Fruit fly (Drosophila melanogaster): ENCODE measurements around the gene CG7099.

CG7099 gene

DNA sequence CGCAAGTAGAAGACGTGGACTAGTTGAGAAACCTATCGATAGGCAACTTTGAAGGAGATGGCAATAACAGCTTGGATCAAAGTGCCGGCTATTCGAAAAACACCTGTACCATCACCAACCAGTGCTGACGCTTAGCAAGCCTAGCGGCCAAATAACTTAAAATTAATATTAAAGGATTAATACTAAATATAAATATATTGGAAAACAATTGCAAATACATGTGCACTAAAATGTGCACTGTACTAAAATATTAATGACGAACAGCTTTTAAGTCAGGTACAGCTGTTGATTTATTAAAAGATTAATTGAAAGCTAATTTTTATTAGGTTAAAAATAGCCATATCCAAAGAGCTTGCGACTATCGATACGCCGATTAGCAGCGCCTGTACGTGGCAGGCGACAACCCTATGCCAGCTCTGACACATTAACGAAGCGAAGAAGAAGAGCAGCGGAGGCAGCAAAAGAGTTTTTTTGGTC is 8.8 kb upstream of the CG7099 start, which contains the start of the genes CG9302 and beta'COP (continued):
- TF ChIP-seq Bteb2 (GFP tag; optimal IDR thresholded peaks at IDR 0.05), result no peak
- 0 out of 3 replicates have a peak, but pooled peaks have one; percentile 57 for TF ChIP-seq CG34422 (GFP tag; IDR thresholded peaks at IDR 0.05)
- peak; percentile 1 for TF ChIP-seq p53 (GFP tag; optimal IDR thresholded peaks at IDR 0.05)
- no peak for TF ChIP-seq otp (GFP tag; IDR thresholded peaks at IDR 0.05)
- peak; percentile 74 for TF ChIP-seq CG13287 (GFP tag; IDR thresholded peaks at IDR 0.05; ENCODE audit: partially characterized antibody)
- TF ChIP-seq tx (GFP tag; optimal IDR thresholded peaks at IDR 0.05), result peak; percentile 5
- TF ChIP-seq Hmr (GFP tag; optimal IDR thresholded peaks at IDR 0.05), result no peak
- TF ChIP-seq Hr51 (GFP tag; optimal IDR thresholded peaks at IDR 0.05), result peak in 1 of 2 experiments; percentile 38
- TF ChIP-seq Atf-2 (GFP tag; optimal IDR thresholded peaks at IDR 0.05), result peak; percentile 34
- no peak for TF ChIP-seq Optix (GFP tag; IDR thresholded peaks at IDR 0.05)
- peak; percentile 79 for TF ChIP-seq CG15696 (tag; optimal IDR thresholded peaks at IDR 0.05)
- TF ChIP-seq Chrac-16 (GFP tag; optimal IDR thresholded peaks at IDR 0.05), result peak; percentile 66
- peak; percentile 84 for TF ChIP-seq zen (tag; optimal IDR thresholded peaks at IDR 0.05)
- TF ChIP-seq CG9437 (GFP tag; optimal IDR thresholded peaks at IDR 0.05), result peak; percentile 60
- TF ChIP-seq CG5245 (GFP tag; optimal IDR thresholded peaks at IDR 0.05), result peak; percentile 31
- no peak for TF ChIP-seq usp (GFP tag; optimal IDR thresholded peaks at IDR 0.05)
- no peak for TF ChIP-seq Jarid2 (GFP tag; optimal IDR thresholded peaks at IDR 0.05)
- TF ChIP-seq run (tag; optimal IDR thresholded peaks at IDR 0.05), result no peak
- TF ChIP-seq CG12299 (tag; optimal IDR thresholded peaks at IDR 0.05), result no peak
- TF ChIP-seq tna (GFP tag; IDR thresholded peaks at IDR 0.05; ENCODE audit: partially characterized antibody), result no peak; the same call in 1 of the 2 replicates
- TF ChIP-seq Deaf1 (tag; optimal IDR thresholded peaks at IDR 0.05), result no peak
- peak; percentile 47; the same call in 1 of the 2 replicates for TF ChIP-seq danr (GFP tag; IDR thresholded peaks at IDR 0.05)
- peak; percentile 95 for TF ChIP-seq CG17385 (GFP tag; optimal IDR thresholded peaks at IDR 0.05)
- TF ChIP-seq Hr78 (GFP tag; optimal IDR thresholded peaks at IDR 0.05), result no peak
- no peak for TF ChIP-seq org-1 (GFP tag; optimal IDR thresholded peaks at IDR 0.05)
- no peak for TF ChIP-seq zf30C (GFP tag; optimal IDR thresholded peaks at IDR 0.05)
- no peak for TF ChIP-seq Kr (GFP tag; optimal IDR thresholded peaks at IDR 0.05)
- no peak for TF ChIP-seq CG15011 (GFP tag; optimal IDR thresholded peaks at IDR 0.05)
- TF ChIP-seq CG3065 (GFP tag; optimal IDR thresholded peaks at IDR 0.05), result peak; percentile 31
- TF ChIP-seq Lim3 (GFP tag; IDR thresholded peaks at IDR 0.05), result no peak
- TF ChIP-seq CG4617 (GFP tag; optimal IDR thresholded peaks at IDR 0.05; ENCODE audit: borderline replicate concordance), result peak; percentile 50
- TF ChIP-seq fru (optimal IDR thresholded peaks at IDR 0.05), result no peak
- peak; percentile 93 for TF ChIP-seq Ets65A (GFP tag)
- TF ChIP-seq CG10209 (GFP tag; optimal IDR thresholded peaks at IDR 0.05), result peak; percentile 69
- peak; percentile 56; the same call in 1 of the 3 replicates for TF ChIP-seq CG7357 (GFP tag; IDR thresholded peaks at IDR 0.05)
- no peak for TF ChIP-seq CG12236 (GFP tag; optimal IDR thresholded peaks at IDR 0.05)
- TF ChIP-seq CG18262 (tag; optimal IDR thresholded peaks at IDR 0.05), result peak; percentile 74
- TF ChIP-seq ato (GFP tag; IDR thresholded peaks at IDR 0.05; ENCODE audit: partially characterized antibody), result no peak
- peak; percentile 52 for TF ChIP-seq CG12942 (GFP tag; optimal IDR thresholded peaks at IDR 0.05)
- TF ChIP-seq eyg (GFP tag; optimal IDR thresholded peaks at IDR 0.05), result no peak
- TF ChIP-seq Gug (GFP tag; IDR thresholded peaks at IDR 0.05), result peak; percentile 49; the same call in 1 of the 4 replicates
- TF ChIP-seq CG6791 (GFP tag; IDR thresholded peaks at IDR 0.05; ENCODE audit: partially characterized antibody), result peak; percentile 58; the same call in 1 of the 3 replicates
- no peak for TF ChIP-seq CkIIα-i1 (GFP tag; IDR thresholded peaks at IDR 0.05)
- TF ChIP-seq her (GFP tag; optimal IDR thresholded peaks at IDR 0.05), result no peak
- no peak for TF ChIP-seq CG31365 (tag; optimal IDR thresholded peaks at IDR 0.05)
- TF ChIP-seq CTCF (GFP tag; optimal IDR thresholded peaks at IDR 0.05), result no peak

Measured in whole organism, embryonic.